Fruit fly (Drosophila melanogaster) whole organism, wandering third instar larva: ENCODE data around the gene csw.

ENCODE experiments used
- Abd-B ChIP-seq: fragments of >200 bp; optimal IDR thresholded peaks from 2 replicates; lab custom pipeline; 2017; ENCODE audit warnings: missing biosample characterization, missing genetic modification characterization
- CG32264 ChIP-seq: fragments of 200-800 bp; sonication (Bioruptor generic); optimal IDR thresholded peaks from 2 replicates; lab custom pipeline; 2016; ENCODE audit warnings: missing biosample characterization, missing genetic modification characterization
- CG9705 ChIP-seq: fragments of 200-800 bp; sonication (Bioruptor generic); optimal IDR thresholded peaks from 2 replicates; lab custom pipeline; 2018; ENCODE audit warnings: missing biosample characterization, mild to moderate bottlenecking, missing genetic modification characterization
- CrebA ChIP-seq: fragments of 200-800 bp; sonication (Bioruptor generic); optimal IDR thresholded peaks from 2 replicates; lab custom pipeline; 2016; ENCODE audit warnings: missing biosample characterization, mild to moderate bottlenecking, missing genetic modification characterization, borderline replicate concordance
- Dfd ChIP-seq: fragments of >200 bp; optimal IDR thresholded peaks from 2 replicates; lab custom pipeline; 2017; ENCODE audit warnings: missing biosample characterization, missing genetic modification characterization
- Dif ChIP-seq: fragments of 200-275, 200-300 bp; sonication (Bioruptor generic); optimal IDR thresholded peaks from 2 replicates; lab custom pipeline; 2018; ENCODE audit warnings: missing biosample characterization, missing genetic modification characterization; ENCODE audit not compliant: partially characterized antibody
- GATAd ChIP-seq: sonication (Bioruptor generic); optimal IDR thresholded peaks from 2 replicates; lab custom pipeline; 2016; ENCODE audit warnings: missing biosample characterization, missing genetic modification characterization
- HLH106 ChIP-seq: fragments of 200-800 bp; optimal IDR thresholded peaks from 3 replicates; lab custom pipeline; 2019; ENCODE audit warnings: missing biosample characterization, mild to moderate bottlenecking, missing genetic modification characterization, moderate library complexity
- Hnf4 ChIP-seq: fragments of 200-800 bp; sonication (Bioruptor generic); optimal IDR thresholded peaks from 2 replicates; lab custom pipeline; 2016; ENCODE audit warnings: missing biosample characterization, mild to moderate bottlenecking, missing genetic modification characterization
- Hr78 ChIP-seq: fragments of >200 bp; optimal IDR thresholded peaks from 2 replicates; lab custom pipeline; 2017; ENCODE audit warnings: missing biosample characterization, missing genetic modification characterization
- Hr83 ChIP-seq: fragments of 200-300 bp; sonication (Bioruptor generic); optimal IDR thresholded peaks from 2 replicates; lab custom pipeline; 2016; ENCODE audit warnings: missing biosample characterization, mild to moderate bottlenecking, missing genetic modification characterization, moderate library complexity; ENCODE audit not compliant: poor library complexity, severe bottlenecking
- Jra ChIP-seq: sonication (Bioruptor generic); optimal IDR thresholded peaks from 2 replicates; lab custom pipeline; 2016; ENCODE audit warnings: missing biosample characterization, missing genetic modification characterization
- Mio ChIP-seq: sonication (Bioruptor generic); optimal IDR thresholded peaks from 2 replicates; lab custom pipeline; 2016; ENCODE audit warnings: missing biosample characterization, missing genetic modification characterization
- Myc ChIP-seq: fragments of >200 bp; optimal IDR thresholded peaks from 2 replicates; lab custom pipeline; 2017
- N ChIP-seq: fragments of >200 bp; optimal IDR thresholded peaks from 2 replicates; lab custom pipeline; 2018; ENCODE audit warnings: missing biosample characterization, missing external identifiers, missing genetic modification characterization
- OdsH ChIP-seq: fragments of 200-800 bp; sonication (Bioruptor generic); optimal IDR thresholded peaks from 2 replicates; lab custom pipeline; 2016; ENCODE audit warnings: missing biosample characterization, mild to moderate bottlenecking, missing genetic modification characterization
- Rel ChIP-seq, 2 experiments: fragments of 200-800 bp; sonication (Bioruptor generic) in 1 of 2; optimal IDR thresholded peaks; 2 replicates in 1 of 2; 3 replicates in 1 of 2; lab custom pipeline; 2016 to 2019; ENCODE audit warnings: mild to moderate bottlenecking in 2 of 2, missing biosample characterization in 2 of 2, missing genetic modification characterization in 2 of 2, moderate library complexity in 1 of 2
- Sp1 ChIP-seq: fragments of 200-800 bp; sonication (Bioruptor generic); optimal IDR thresholded peaks from 3 replicates; lab custom pipeline; 2019; ENCODE audit warnings: missing biosample characterization, mild to moderate bottlenecking, missing genetic modification characterization, moderate library complexity
- Vsx2 ChIP-seq: fragments of 200-300, 225-300 bp; sonication (Bioruptor generic); optimal IDR thresholded peaks from 2 replicates; lab custom pipeline; 2018; ENCODE audit warnings: missing biosample characterization, missing genetic modification characterization; ENCODE audit not compliant: partially characterized antibody
- br ChIP-seq: fragments of 200-800 bp; sonication (Bioruptor generic); optimal IDR thresholded peaks from 2 replicates; lab custom pipeline; 2016; ENCODE audit warnings: missing biosample characterization, missing genetic modification characterization
- brk ChIP-seq: fragments of 200-800 bp; sonication (Bioruptor generic); optimal IDR thresholded peaks from 2 replicates; lab custom pipeline; 2016; ENCODE audit warnings: missing biosample characterization, mild to moderate bottlenecking, missing genetic modification characterization
- dl ChIP-seq, 2 experiments: fragments of 175-275, 200-275 bp in 1 of 2; fragments of 200-275 bp in 1 of 2; sonication (Bioruptor generic); optimal IDR thresholded peaks; lab custom pipeline; 2018; ENCODE audit warnings: mild to moderate bottlenecking in 2 of 2, missing biosample characterization in 2 of 2, missing genetic modification characterization in 2 of 2, moderate library complexity in 2 of 2; ENCODE audit not compliant: partially characterized antibody in 2 of 2, insufficient read depth in 1 of 2
- dmrt93B ChIP-seq: fragments of 200-800 bp; sonication (Bioruptor generic); optimal IDR thresholded peaks from 2 replicates; lab custom pipeline; 2018; ENCODE audit warnings: missing biosample characterization, mild to moderate bottlenecking, missing genetic modification characterization
- dsf ChIP-seq: sonication (Bioruptor generic); optimal IDR thresholded peaks from 2 replicates; lab custom pipeline; 2016; ENCODE audit warnings: missing biosample characterization, missing genetic modification characterization, borderline replicate concordance
- ey ChIP-seq: fragments of 200-800 bp; sonication (Bioruptor generic); optimal IDR thresholded peaks from 2 replicates; lab custom pipeline; 2016; ENCODE audit warnings: missing biosample characterization, missing genetic modification characterization
- foxo ChIP-seq, 2 experiments: fragments of 200-800 bp; sonication (Bioruptor generic); optimal IDR thresholded peaks; 2 replicates in 1 of 2; 3 replicates in 1 of 2; lab custom pipeline; 2016 to 2017; ENCODE audit warnings: missing biosample characterization in 2 of 2, missing genetic modification characterization in 2 of 2
- fru ChIP-seq: fragments of 200-800 bp; sonication (Bioruptor generic); optimal IDR thresholded peaks from 3 replicates; lab custom pipeline; 2016; ENCODE audit warnings: missing biosample characterization, mild to moderate bottlenecking, missing genetic modification characterization
- h ChIP-seq: fragments of 200-800 bp; sonication (Bioruptor generic); optimal IDR thresholded peaks from 3 replicates; lab custom pipeline; 2016; ENCODE audit warnings: missing biosample characterization, mild to moderate bottlenecking, missing genetic modification characterization
- jim ChIP-seq: fragments of 175-275, 200-325 bp; sonication (Bioruptor generic); optimal IDR thresholded peaks from 2 replicates; lab custom pipeline; 2016; ENCODE audit warnings: missing biosample characterization, mild to moderate bottlenecking, missing genetic modification characterization
- lola ChIP-seq: fragments of >200 bp; optimal IDR thresholded peaks from 2 replicates; lab custom pipeline; 2017; ENCODE audit warnings: missing biosample characterization, missing genetic modification characterization
- pan ChIP-seq: fragments of >200 bp; optimal IDR thresholded peaks from 2 replicates; lab custom pipeline; 2017
- psq ChIP-seq: fragments of 200-800 bp; sonication (Bioruptor generic); optimal IDR thresholded peaks from 3 replicates; lab custom pipeline; 2017; ENCODE audit warnings: missing biosample characterization, mild to moderate bottlenecking, missing genetic modification characterization, moderate library complexity
- rgr ChIP-seq: fragments of 200-800 bp; sonication (Bioruptor generic); optimal IDR thresholded peaks from 3 replicates; lab custom pipeline; 2016; ENCODE audit warnings: missing biosample characterization, mild to moderate bottlenecking, missing genetic modification characterization
- sage ChIP-seq: fragments of 200-800 bp; sonication (Bioruptor generic); optimal IDR thresholded peaks from 2 replicates; lab custom pipeline; 2016; ENCODE audit warnings: missing biosample characterization, mild to moderate bottlenecking, missing genetic modification characterization
- sv ChIP-seq: fragments of 200-800 bp; sonication (Bioruptor generic); optimal IDR thresholded peaks from 3 replicates; lab custom pipeline; 2016; ENCODE audit warnings: missing biosample characterization, missing genetic modification characterization
- tai ChIP-seq: sonication (Bioruptor generic); optimal IDR thresholded peaks from 2 replicates; lab custom pipeline; 2016; ENCODE audit warnings: missing biosample characterization, missing genetic modification characterization
- usp ChIP-seq: fragments of >200 bp; optimal IDR thresholded peaks from 2 replicates; lab custom pipeline; 2017; ENCODE audit warnings: missing biosample characterization, missing genetic modification characterization
- woc ChIP-seq: sonication (Bioruptor generic); optimal IDR thresholded peaks from 2 replicates; lab custom pipeline; 2016; ENCODE audit warnings: missing biosample characterization, mild to moderate bottlenecking, missing genetic modification characterization

The csw gene

dm6 chrX:2138417-2138816, 44.4 kb downstream of the csw start:
- no peak for TF ChIP-seq dmrt93B (GFP tag; lab: Kevin White, UChicago)
- no peak for TF ChIP-seq h (GFP tag; lab: Kevin White, UChicago)
- TF ChIP-seq psq (GFP tag; lab: Kevin White, UChicago), result no peak
- no peak for TF ChIP-seq CG32264
- no peak for TF ChIP-seq usp (GFP tag; lab: Kevin White, UChicago)
- TF ChIP-seq Hr78, result no peak
- TF ChIP-seq Dif, result no peak
- no peak for TF ChIP-seq GATAd
- no peak for TF ChIP-seq sv (GFP tag; lab: Kevin White, UChicago)
- no peak for TF ChIP-seq rgr
- no peak for TF ChIP-seq HLH106 (tag; lab: Kevin White, UChicago)
- no peak for TF ChIP-seq Vsx2 (GFP tag; lab: Kevin White, UChicago)
- no peak for TF ChIP-seq br
- TF ChIP-seq Rel (GFP tag; optimal IDR thresholded peaks at IDR 0.05; lab: Kevin White, UChicago), result no peak
- no peak for TF ChIP-seq Rel (tag; optimal IDR thresholded peaks at IDR 0.05; lab: Kevin White, UChicago)
- TF ChIP-seq fru, result no peak
- TF ChIP-seq CG9705 (GFP tag; lab: Kevin White, UChicago), result no peak
- TF ChIP-seq Abd-B (GFP tag; lab: Kevin White, UChicago), result no peak
- no peak for TF ChIP-seq sage (GFP tag; lab: Kevin White, UChicago)
- no peak for TF ChIP-seq Jra (GFP tag; lab: Kevin White, UChicago)

- TF ChIP-seq dsf (GFP tag; lab: Kevin White, UChicago), result no peak
- TF ChIP-seq Abd-B (GFP tag; lab: Kevin White, UChicago), result no peak
- no peak for TF ChIP-seq dl (GFP tag; optimal IDR thresholded peaks at IDR 0.05; lab: Kevin White, UChicago; ENCODE audit: insufficient read depth in 1 of 2, partially characterized antibody in 2 of 2)
- TF ChIP-seq foxo (GFP tag; optimal IDR thresholded peaks at IDR 0.05; lab: Kevin White, UChicago), result no peak
- TF ChIP-seq ey (GFP tag; lab: Kevin White, UChicago), result no peak
- no peak for TF ChIP-seq Sp1 (GFP tag; lab: Kevin White, UChicago)
- no peak for TF ChIP-seq pan (lab: Kevin White, UChicago)
- TF ChIP-seq Dif, result no peak
- no peak for TF ChIP-seq Rel (GFP tag; optimal IDR thresholded peaks at IDR 0.05; lab: Kevin White, UChicago)
- no peak for TF ChIP-seq Rel (tag; optimal IDR thresholded peaks at IDR 0.05; lab: Kevin White, UChicago)
- TF ChIP-seq, all 38 proteins: peak for 0
These were observed 45.6 kb downstream of the csw start for dm6 chrX:2139610-2140009.

- TF ChIP-seq GATAd (no peak), dmrt93B (GFP tag; lab: Kevin White, UChicago) (no peak), psq (GFP tag; lab: Kevin White, UChicago) (no peak), dsf (GFP tag; lab: Kevin White, UChicago) (no peak), br (peak; percentile 2), dl (GFP tag; optimal IDR thresholded peaks at IDR 0.05; lab: Kevin White, UChicago; ENCODE audit: insufficient read depth in 1 of 2, partially characterized antibody in 2 of 2) (no peak), Vsx2 (GFP tag; lab: Kevin White, UChicago) (no peak), Myc (lab: Kevin White, UChicago) (no peak), fru (no peak), CrebA (no peak), CG32264 (no peak), Dfd (no peak), tai (GFP tag; lab: Kevin White, UChicago) (no peak), Hnf4 (no peak), Hr78 (no peak), Jra (GFP tag; lab: Kevin White, UChicago) (no peak), jim (GFP tag; lab: Kevin White, UChicago) (no peak), woc (GFP tag; lab: Kevin White, UChicago) (no peak), usp (GFP tag; lab: Kevin White, UChicago) (no peak), brk (no peak), Mio (GFP tag; lab: Kevin White, UChicago) (no peak), HLH106 (tag; lab: Kevin White, UChicago) (no peak), sage (GFP tag; lab: Kevin White, UChicago) (no peak), Hr83 (GFP tag; lab: Kevin White, UChicago) (peak; percentile 44), h (GFP tag; lab: Kevin White, UChicago) (no peak), N (GFP tag; lab: Kevin White, UChicago) (no peak), sv (GFP tag; lab: Kevin White, UChicago) (no peak), CG9705 (GFP tag; lab: Kevin White, UChicago) (peak; percentile 28), Sp1 (GFP tag; lab: Kevin White, UChicago) (peak; percentile 25), Abd-B (GFP tag; lab: Kevin White, UChicago) (no peak), foxo (GFP tag; optimal IDR thresholded peaks at IDR 0.05; lab: Kevin White, UChicago) (no peak), pan (lab: Kevin White, UChicago) (no peak), OdsH (GFP tag; lab: Kevin White, UChicago) (no peak), lola (no peak), rgr (peak; percentile 12), Rel (GFP tag; optimal IDR thresholded peaks at IDR 0.05; lab: Kevin White, UChicago) (no peak), Rel (tag; optimal IDR thresholded peaks at IDR 0.05; lab: Kevin White, UChicago) (no peak), ey (GFP tag; lab: Kevin White, UChicago) (no peak), Dif (no peak)
- TF ChIP-seq, all 38 proteins: peak for 5
These were observed 46.5 kb downstream of the csw start for dm6 chrX:2140487-2140886.
